Worm (Caenorhabditis elegans): ENCODE results near the gene srt-69.

Gene srt-69

DNA sequence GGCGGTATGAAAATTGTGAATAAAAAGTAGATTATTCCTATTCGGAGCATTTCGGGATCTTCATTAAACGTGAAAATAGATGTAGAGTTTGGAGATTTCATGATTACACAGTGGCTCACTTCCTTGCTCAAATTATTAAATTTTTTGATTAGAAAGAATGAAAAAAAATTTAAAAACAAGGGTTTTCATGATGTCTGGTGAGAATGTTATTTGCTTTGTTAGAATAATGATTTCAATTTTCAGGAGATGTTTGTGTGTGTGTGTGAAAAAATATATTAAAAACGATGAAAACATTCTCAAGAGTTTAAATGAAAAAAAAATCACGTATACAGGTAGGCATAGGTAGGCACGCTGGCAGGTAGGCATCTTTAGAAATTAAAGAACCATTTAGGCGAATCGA is 13.5 kb downstream of the srt-69 start, which contains the start of gene srt-68:
srt-68 (minus strand) TSS at position 101 of the 400 bp plus-strand sequence.
- TF ChIP-seq ccch-3 (GFP tag; optimal IDR thresholded peaks at IDR 0.05) (no peak), attf-6 (GFP tag; IDR thresholded peaks at IDR 0.05) (no peak), dpl-1 (GFP tag; optimal IDR thresholded peaks at IDR 0.05) (no peak), nhr-90 (tag; optimal IDR thresholded peaks at IDR 0.05) (no peak), ztf-28 (GFP tag; IDR thresholded peaks at IDR 0.05) (no peak), B0336.3 (GFP tag; IDR thresholded peaks at IDR 0.05) (no peak), let-526 (GFP tag; IDR thresholded peaks at IDR 0.05) (no peak), lin-26 (GFP tag; IDR thresholded peaks at IDR 0.05) (no peak), Y53F4B.3 (GFP tag; IDR thresholded peaks at IDR 0.05) (no peak), bed-1 (GFP tag; IDR thresholded peaks at IDR 0.05) (no peak), attf-5 (GFP tag; optimal IDR thresholded peaks at IDR 0.05) (no peak)

DNA sequence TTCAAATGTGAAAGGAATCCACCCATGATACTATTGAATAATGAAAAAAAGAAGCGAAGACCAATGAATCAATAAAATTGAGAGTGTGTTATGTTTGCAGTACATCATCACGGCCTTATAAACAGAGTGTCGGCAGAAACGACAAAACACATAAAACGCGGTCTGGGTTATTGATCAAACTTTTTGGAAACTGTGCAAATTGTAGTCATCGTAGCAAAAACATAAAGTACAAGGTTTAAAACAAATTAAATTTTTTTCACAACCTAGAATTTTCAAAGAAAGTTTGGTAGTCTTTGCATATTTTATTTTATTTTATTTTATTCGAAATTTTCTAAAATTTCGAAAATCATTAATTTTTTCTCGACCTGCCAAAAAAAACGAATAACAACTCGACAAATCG is 22.4 kb downstream of the srt-69 start, which contains the start of gene cest-35.1:
cest-35.1 (minus strand) TSS at position 101 of the 400 bp plus-strand sequence.
- TF ChIP-seq madf-3 (GFP tag; IDR thresholded peaks at IDR 0.05): no peak
- TF ChIP-seq let-607 (tag; optimal IDR thresholded peaks at IDR 0.05): no peak
- TF ChIP-seq zim-3 (tag; optimal IDR thresholded peaks at IDR 0.05): no peak
- no peak for TF ChIP-seq egl-18 (GFP tag; IDR thresholded peaks at IDR 0.05)
- TF ChIP-seq F39B2.1 (GFP tag; IDR thresholded peaks at IDR 0.05): no peak
- no peak for TF ChIP-seq madf-8 (GFP tag; conservative IDR thresholded peaks at IDR 0.05)
- no peak for TF ChIP-seq bed-2 (GFP tag; IDR thresholded peaks at IDR 0.05)
- TF ChIP-seq F57A8.1 (GFP tag; optimal IDR thresholded peaks at IDR 0.05): no peak
- no peak for TF ChIP-seq Y67H2A.10 (GFP tag; conservative IDR thresholded peaks at IDR 0.05)
- TF ChIP-seq rec-8 (tag; optimal IDR thresholded peaks at IDR 0.05): no peak
- TF ChIP-seq K12H6.12 (tag; optimal IDR thresholded peaks at IDR 0.05): no peak
- no peak for TF ChIP-seq snpc-1.3 (tag; optimal IDR thresholded peaks at IDR 0.05; ENCODE audit: insufficient read depth)
- TF ChIP-seq repo-1 (tag; optimal IDR thresholded peaks at IDR 0.05): no peak
- TF ChIP-seq tbp1 (GFP tag; optimal IDR thresholded peaks at IDR 0.05): no peak

DNA sequence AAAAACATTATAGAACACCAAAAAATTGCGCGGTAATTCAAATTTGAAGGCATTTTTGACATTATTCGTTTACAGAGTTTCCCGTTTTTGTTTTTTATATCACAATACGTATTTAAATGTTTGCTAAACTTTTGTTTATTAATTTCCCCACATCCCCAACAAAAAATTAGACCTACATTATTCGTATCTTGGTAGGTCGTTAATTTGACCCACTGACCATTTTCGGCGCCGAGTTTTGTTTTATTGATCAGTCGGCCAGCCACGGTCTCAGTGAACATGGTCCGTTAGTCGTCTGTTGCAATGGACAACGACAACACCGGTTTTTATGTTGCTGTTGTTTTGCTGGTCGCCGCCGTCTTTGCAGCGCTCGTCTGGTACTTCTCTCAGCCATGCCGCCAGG is 25.6 kb downstream of the srt-69 start, which contains the start of gene B0238.15:
B0238.15 (plus strand) TSS at position 301 of the 400 bp plus-strand sequence.
- TF ChIP-seq madf-6 (GFP tag; IDR thresholded peaks at IDR 0.05) (peak; percentile 47), ceh-100 (GFP tag; IDR thresholded peaks at IDR 0.05) (no peak), B0336.3 (GFP tag; IDR thresholded peaks at IDR 0.05) (no peak), nhr-120 (GFP tag; IDR thresholded peaks at IDR 0.05) (no peak), nhr-179 (tag; optimal IDR thresholded peaks at IDR 0.05) (no peak), him-1 (tag; optimal IDR thresholded peaks at IDR 0.05) (no peak), dox-1 (GFP tag; IDR thresholded peaks at IDR 0.05) (no peak), tlf-1 (GFP tag; optimal IDR thresholded peaks at IDR 0.05) (no peak), lag-1 (GFP tag; IDR thresholded peaks at IDR 0.05) (no peak), nfya-1 (tag; optimal IDR thresholded peaks at IDR 0.05; ENCODE audit: borderline replicate concordance, insufficient read depth) (no peak), chd-7 (tag; optimal IDR thresholded peaks at IDR 0.05) (no peak), ztf-18 (tag; optimal IDR thresholded peaks at IDR 0.05) (no peak), let-607 (tag; optimal IDR thresholded peaks at IDR 0.05) (no peak), efl-1 (GFP tag; optimal IDR thresholded peaks at IDR 0.05) (peak; percentile 3), lin-35 (GFP tag; optimal IDR thresholded peaks at IDR 0.05) (no peak), sdz-38 (tag; optimal IDR thresholded peaks at IDR 0.05) (no peak), Y79H2A.3 (GFP tag; conservative IDR thresholded peaks at IDR 0.05) (no peak)

Data from whole organism, young adult.